Fruit fly (Drosophila melanogaster): ENCODE measurements around the gene CG8312.

Gene CG8312

dm6 chr3R:9631564-9631963 is 40.5 kb downstream of the CG8312 start, which contains the start of gene SpdS:
Gene SpdS, plus strand, starts transcription at chr3R:9631641.
- TF ChIP-seq Mnt (GFP tag; optimal IDR thresholded peaks at IDR 0.05) (peak; percentile 98), CG33017 (tag; optimal IDR thresholded peaks at IDR 0.05) (no peak)

dm6 chr3R:9632110-9632921 is 41.2 kb downstream of the CG8312 start:
- TF ChIP-seq toe (GFP tag; optimal IDR thresholded peaks at IDR 0.05) (no peak), tj (GFP tag; optimal IDR thresholded peaks at IDR 0.05) (peak; percentile 42), CG7101 (tag; optimal IDR thresholded peaks at IDR 0.05) (no peak), bab1 (GFP tag; optimal IDR thresholded peaks at IDR 0.05) (no peak), CG5204 (GFP tag; optimal IDR thresholded peaks at IDR 0.05) (no peak), ovo (GFP tag; optimal IDR thresholded peaks at IDR 0.05) (no peak)

dm6 chr3R:9637361-9637760 is 46.3 kb downstream of the CG8312 start, which contains the start of gene Scm:
Gene Scm, minus strand, starts transcription at chr3R:9637611.
- peak; percentile 16 for TF ChIP-seq Mnt (GFP tag; optimal IDR thresholded peaks at IDR 0.05)
- peak; percentile 15 for TF ChIP-seq CG14711 (tag; optimal IDR thresholded peaks at IDR 0.05)
- TF ChIP-seq tj (GFP tag; optimal IDR thresholded peaks at IDR 0.05) = no peak
- peak; percentile 15 for TF ChIP-seq CG7101 (tag; optimal IDR thresholded peaks at IDR 0.05)
- peak; percentile 55 for TF ChIP-seq bab1 (GFP tag; optimal IDR thresholded peaks at IDR 0.05)
- no peak for TF ChIP-seq cnc (optimal IDR thresholded peaks at IDR 0.05)
- no peak for TF ChIP-seq CG7045 (GFP tag; optimal IDR thresholded peaks at IDR 0.05)
- TF ChIP-seq cic (GFP tag; optimal IDR thresholded peaks at IDR 0.05) = no peak
- TF ChIP-seq kay (GFP tag; ENCODE audit: borderline replicate concordance) = no peak
- TF ChIP-seq toe (GFP tag; optimal IDR thresholded peaks at IDR 0.05) = no peak

dm6 chr3R:9637882-9638281 is 46.8 kb downstream of the CG8312 start, which contains the start of gene Dh44:
Gene Dh44, plus strand, starts transcription at chr3R:9638182.
- TF ChIP-seq CG7045 (GFP tag; optimal IDR thresholded peaks at IDR 0.05) (no peak), cic (GFP tag; optimal IDR thresholded peaks at IDR 0.05) (no peak), CG5204 (GFP tag; optimal IDR thresholded peaks at IDR 0.05) (no peak), pad (GFP tag; optimal IDR thresholded peaks at IDR 0.05) (no peak), toe (GFP tag; optimal IDR thresholded peaks at IDR 0.05) (no peak), tj (GFP tag; optimal IDR thresholded peaks at IDR 0.05) (no peak), bab1 (GFP tag; optimal IDR thresholded peaks at IDR 0.05) (no peak), CG1620 (GFP tag; optimal IDR thresholded peaks at IDR 0.05) (no peak), CG14711 (tag; optimal IDR thresholded peaks at IDR 0.05) (no peak), kay (GFP tag; ENCODE audit: borderline replicate concordance) (no peak), Clk (GFP tag; optimal IDR thresholded peaks at IDR 0.05) (no peak), cnc (optimal IDR thresholded peaks at IDR 0.05) (no peak)

- TF ChIP-seq bab1 (GFP tag; optimal IDR thresholded peaks at IDR 0.05) (no peak), CG7045 (GFP tag; optimal IDR thresholded peaks at IDR 0.05) (no peak), CG11617 (GFP tag; optimal IDR thresholded peaks at IDR 0.05) (no peak), CG5204 (GFP tag; optimal IDR thresholded peaks at IDR 0.05) (no peak)
Measured at dm6 chr3R:9640313-9640712, 49.2 kb downstream of the CG8312 start.

- TF ChIP-seq CG14711 (tag; optimal IDR thresholded peaks at IDR 0.05) (no peak), tj (GFP tag; optimal IDR thresholded peaks at IDR 0.05) (no peak), CG7101 (tag; optimal IDR thresholded peaks at IDR 0.05) (no peak), CG7045 (GFP tag; optimal IDR thresholded peaks at IDR 0.05) (no peak), CG1620 (GFP tag; optimal IDR thresholded peaks at IDR 0.05) (no peak), Hr96 (GFP tag; optimal IDR thresholded peaks at IDR 0.05) (no peak), bab1 (GFP tag; optimal IDR thresholded peaks at IDR 0.05) (no peak), Clk (GFP tag; optimal IDR thresholded peaks at IDR 0.05) (no peak), toe (GFP tag; optimal IDR thresholded peaks at IDR 0.05) (no peak), CG5204 (GFP tag; optimal IDR thresholded peaks at IDR 0.05) (no peak), kay (GFP tag; ENCODE audit: borderline replicate concordance) (no peak), pad (GFP tag; optimal IDR thresholded peaks at IDR 0.05) (no peak), Crg-1 (GFP tag; optimal IDR thresholded peaks at IDR 0.05) (no peak), Mnt (GFP tag; optimal IDR thresholded peaks at IDR 0.05) (no peak), CG11617 (GFP tag; optimal IDR thresholded peaks at IDR 0.05) (no peak)
Measured at dm6 chr3R:9643977-9644376, 52.9 kb downstream of the CG8312 start.

- no peak for TF ChIP-seq Crg-1 (GFP tag; optimal IDR thresholded peaks at IDR 0.05)
- no peak for TF ChIP-seq CG5204 (GFP tag; optimal IDR thresholded peaks at IDR 0.05)
- TF ChIP-seq bab1 (GFP tag; optimal IDR thresholded peaks at IDR 0.05) = no peak
- TF ChIP-seq CG1620 (GFP tag; optimal IDR thresholded peaks at IDR 0.05) = no peak
- TF ChIP-seq ovo (GFP tag; optimal IDR thresholded peaks at IDR 0.05) = no peak
- TF ChIP-seq Mnt (GFP tag; optimal IDR thresholded peaks at IDR 0.05) = no peak
- TF ChIP-seq Hr96 (GFP tag; optimal IDR thresholded peaks at IDR 0.05) = no peak
- no peak for TF ChIP-seq tj (GFP tag; optimal IDR thresholded peaks at IDR 0.05)
- TF ChIP-seq CG33017 (tag; optimal IDR thresholded peaks at IDR 0.05) = no peak
- no peak for TF ChIP-seq CG7045 (GFP tag; optimal IDR thresholded peaks at IDR 0.05)
- TF ChIP-seq cic (GFP tag; optimal IDR thresholded peaks at IDR 0.05) = no peak
- TF ChIP-seq CG7101 (tag; optimal IDR thresholded peaks at IDR 0.05) = no peak
- TF ChIP-seq pad (GFP tag; optimal IDR thresholded peaks at IDR 0.05) = no peak
- TF ChIP-seq kay (GFP tag; ENCODE audit: borderline replicate concordance) = no peak
Measured at dm6 chr3R:9644620-9645019, 53.5 kb downstream of the CG8312 start.
